Fruit fly (Drosophila melanogaster): ENCODE results near the gene mgl.

dm6 chrX:9476908-9477307 lies 23.0 kb downstream of the mgl start:
- TF ChIP-seq sv (GFP tag; optimal IDR thresholded peaks at IDR 0.05) (no peak), Mio (GFP tag; optimal IDR thresholded peaks at IDR 0.05) (no peak), Hr83 (GFP tag; optimal IDR thresholded peaks at IDR 0.05; ENCODE audit: poor library complexity, severe bottlenecking) (no peak), lola (GFP tag; optimal IDR thresholded peaks at IDR 0.05) (no peak), Rel (GFP tag; optimal IDR thresholded peaks at IDR 0.05) (no peak), Rel (tag; optimal IDR thresholded peaks at IDR 0.05) (no peak), Dif (GFP tag; optimal IDR thresholded peaks at IDR 0.05; ENCODE audit: partially characterized antibody) (no peak), fru (GFP tag; optimal IDR thresholded peaks at IDR 0.05) (no peak), psq (GFP tag; optimal IDR thresholded peaks at IDR 0.05) (peak; percentile 53), CG32264 (GFP tag; optimal IDR thresholded peaks at IDR 0.05) (no peak), Vsx2 (GFP tag; optimal IDR thresholded peaks at IDR 0.05; ENCODE audit: partially characterized antibody) (no peak), OdsH (GFP tag; optimal IDR thresholded peaks at IDR 0.05) (no peak)
